Worm (Caenorhabditis elegans) whole organism, young adult: ENCODE measurements around the gene C13A2.12.
"Not testable (repeated sequence)": the region's sequence is repeated elsewhere in the genome, so short reads cannot be mapped to it uniquely, and the experiment has no call there.

Experiments
- B0019.2 ChIP-seq: fragments of 200-800 bp; sonication (Bioruptor generic); conservative IDR thresholded peaks from 2 replicates; pipeline ENCODE4 v1.3.6; 2022; ENCODE audit warnings: missing genetic modification reagents, missing genetic modification characterization, missing compliant biosample characterization
- B0035.1 ChIP-seq: sonication (generic microtip); optimal IDR thresholded peaks from 2 replicates; lab custom pipeline; 2016; ENCODE audit warnings: missing genetic modification characterization, mild to moderate bottlenecking, missing compliant biosample characterization, missing genotype, missing genetic modification reagents
- F23B12.7 ChIP-seq: sonication (generic microtip); optimal IDR thresholded peaks from 2 replicates; lab custom pipeline; 2017; ENCODE audit warnings: missing genetic modification characterization, mild to moderate bottlenecking, missing compliant biosample characterization, antibody characterized with exemption, moderate library complexity; ENCODE audit not compliant: insufficient read depth
- F37B4.10 ChIP-seq: fragments of 200-800 bp; sonication (Bioruptor generic); IDR thresholded peaks from 2 replicates; pipeline ENCODE4 v1.3.6; 2022; ENCODE audit warnings: missing genetic modification characterization, missing compliant biosample characterization
- F49E8.2 ChIP-seq: sonication (generic microtip); optimal IDR thresholded peaks from 3 replicates; lab custom pipeline; 2017; ENCODE audit warnings: missing genetic modification characterization, mild to moderate bottlenecking, missing compliant biosample characterization, antibody characterized with exemption, moderate library complexity; ENCODE audit not compliant: insufficient read depth
- T26A5.8 ChIP-seq: sonication (generic microtip); optimal IDR thresholded peaks from 2 replicates; lab custom pipeline; 2016; ENCODE audit warnings: missing genetic modification characterization, missing compliant biosample characterization
- Y53G8AR.9 ChIP-seq: fragments of 200-800 bp; sonication (Bioruptor generic); conservative IDR thresholded peaks from 2 replicates; pipeline ENCODE4 v1.3.6; 2022; ENCODE audit warnings: missing genetic modification reagents, missing genetic modification characterization, missing compliant biosample characterization
- Y56A3A.18 ChIP-seq: fragments of 200-800 bp; sonication (Bioruptor generic); IDR thresholded peaks from 2 replicates; pipeline ENCODE4 v1.3.6; 2022; ENCODE audit warnings: missing genetic modification reagents, missing genetic modification characterization, missing compliant biosample characterization
- Y79H2A.3 ChIP-seq: fragments of 200-800 bp; sonication (Bioruptor generic); conservative IDR thresholded peaks from 2 replicates; pipeline ENCODE4 v1.3.6; 2022; ENCODE audit warnings: missing genetic modification reagents, missing genetic modification characterization, missing compliant biosample characterization
- akir-1 ChIP-seq: fragments of 200-800 bp; sonication (Bioruptor generic); optimal IDR thresholded peaks from 2 replicates; lab custom pipeline; 2018; ENCODE audit warnings: mild to moderate bottlenecking, missing genetic modification characterization, moderate library complexity, missing compliant biosample characterization
- atf-7 ChIP-seq: sonication (generic microtip); optimal IDR thresholded peaks from 2 replicates; lab custom pipeline; 2017; ENCODE audit warnings: mild to moderate bottlenecking, missing genetic modification characterization, missing compliant biosample characterization
- ceh-100 ChIP-seq: fragments of 200-800 bp; sonication (Bioruptor generic); IDR thresholded peaks from 2 replicates; pipeline ENCODE4 v1.3.6; 2022; ENCODE audit warnings: missing genetic modification reagents, missing genetic modification characterization, missing compliant biosample characterization
- ceh-27 ChIP-seq: fragments of 200-800 bp; sonication (Bioruptor generic); optimal IDR thresholded peaks from 2 replicates; lab custom pipeline; 2018; ENCODE audit warnings: mild to moderate bottlenecking, missing genetic modification characterization, moderate library complexity, missing compliant biosample characterization
- ceh-79 ChIP-seq: sonication (generic microtip); optimal IDR thresholded peaks from 2 replicates; lab custom pipeline; 2017; ENCODE audit warnings: mild to moderate bottlenecking, missing genetic modification characterization, missing compliant biosample characterization
- dpff-1 ChIP-seq: sonication (generic microtip); optimal IDR thresholded peaks from 2 replicates; lab custom pipeline; 2017; ENCODE audit warnings: mild to moderate bottlenecking, missing genetic modification characterization, missing compliant biosample characterization
- efl-1 ChIP-seq: fragments of 150-350 bp; optimal IDR thresholded peaks from 2 replicates; lab custom pipeline; 2014; ENCODE audit warnings: missing biosample characterization, missing genetic modification reagents, missing genetic modification characterization
- egl-18 ChIP-seq: fragments of 200-800 bp; sonication (Bioruptor generic); IDR thresholded peaks from 2 replicates; pipeline ENCODE4 v1.3.6; 2022; ENCODE audit warnings: missing genetic modification reagents, missing genetic modification characterization, missing compliant biosample characterization
- egl-44 ChIP-seq: fragments of 200-800 bp; sonication (Bioruptor generic); IDR thresholded peaks from 2 replicates; pipeline ENCODE4 v1.3.6; 2022; ENCODE audit warnings: missing genetic modification reagents, missing genetic modification characterization, missing compliant biosample characterization
- him-1 ChIP-seq: sonication (generic microtip); optimal IDR thresholded peaks from 2 replicates; lab custom pipeline; 2016; ENCODE audit warnings: missing genotype, missing genetic modification reagents, missing genetic modification characterization, missing compliant biosample characterization
- hlh-12 ChIP-seq: sonication (generic microtip); optimal IDR thresholded peaks from 2 replicates; lab custom pipeline; 2016; ENCODE audit warnings: missing genetic modification characterization, missing compliant biosample characterization
- let-526 ChIP-seq: fragments of 200-800 bp; sonication (Bioruptor generic); IDR thresholded peaks from 2 replicates; pipeline ENCODE4 v1.3.6; 2022; ENCODE audit warnings: missing genetic modification reagents, missing genetic modification characterization, missing compliant biosample characterization
- lir-1 ChIP-seq: fragments of 200-800 bp; sonication (Bioruptor generic); conservative IDR thresholded peaks from 2 replicates; pipeline ENCODE4 v1.3.6; 2022; ENCODE audit warnings: missing genetic modification reagents, missing genetic modification characterization, missing compliant biosample characterization
- lsl-1 ChIP-seq: fragments of 200-800 bp; sonication (Bioruptor generic); optimal IDR thresholded peaks from 2 replicates; lab custom pipeline; 2018; ENCODE audit warnings: mild to moderate bottlenecking, missing genetic modification characterization, moderate library complexity, missing compliant biosample characterization
- lsy-27 ChIP-seq: sonication (generic microtip); optimal IDR thresholded peaks from 2 replicates; lab custom pipeline; 2017; ENCODE audit warnings: missing genetic modification characterization, mild to moderate bottlenecking, missing compliant biosample characterization, antibody characterized with exemption, missing genotype, borderline replicate concordance; ENCODE audit not compliant: insufficient read depth
- mxl-1 ChIP-seq: sonication (generic microtip); optimal IDR thresholded peaks from 2 replicates; lab custom pipeline; 2016; ENCODE audit warnings: missing genetic modification characterization, missing compliant biosample characterization
- nfya-1 ChIP-seq: sonication (generic microtip); optimal IDR thresholded peaks from 2 replicates; lab custom pipeline; 2017; ENCODE audit warnings: antibody characterized with exemption, missing compliant biosample characterization, missing genetic modification characterization, borderline replicate concordance; ENCODE audit not compliant: insufficient read depth
- nfya-2 ChIP-seq: fragments of 200-800 bp; sonication (Bioruptor generic); IDR thresholded peaks from 2 replicates; pipeline ENCODE4 v1.3.6; 2022; ENCODE audit warnings: missing genetic modification reagents, missing genetic modification characterization, missing compliant biosample characterization
- nhr-80 ChIP-seq: sonication (generic microtip); optimal IDR thresholded peaks from 2 replicates; lab custom pipeline; 2016; ENCODE audit warnings: missing genetic modification characterization, missing compliant biosample characterization
- nhr-90 ChIP-seq: sonication (generic microtip); optimal IDR thresholded peaks from 2 replicates; lab custom pipeline; 2016; ENCODE audit warnings: missing genotype, mild to moderate bottlenecking, missing genetic modification characterization, missing compliant biosample characterization
- pbrm-1 ChIP-seq: fragments of 200-800 bp; sonication (Bioruptor generic); IDR thresholded peaks from 2 replicates; pipeline ENCODE4 v1.3.6; 2022; ENCODE audit warnings: missing genetic modification reagents, missing genetic modification characterization, missing compliant biosample characterization
- sdz-38 ChIP-seq: sonication (generic microtip); optimal IDR thresholded peaks from 2 replicates; lab custom pipeline; 2016; ENCODE audit warnings: missing genotype, missing genetic modification characterization, missing compliant biosample characterization
- snpc-3.4 ChIP-seq: sonication (generic microtip); optimal IDR thresholded peaks from 2 replicates; lab custom pipeline; 2017; ENCODE audit warnings: missing genetic modification characterization, mild to moderate bottlenecking, missing compliant biosample characterization, antibody characterized with exemption, moderate library complexity, missing genotype, missing genetic modification reagents
- tbx-9 ChIP-seq: sonication (generic microtip); optimal IDR thresholded peaks from 2 replicates; lab custom pipeline; 2016; ENCODE audit warnings: borderline replicate concordance, missing genetic modification characterization, inconsistent platforms, missing compliant biosample characterization
- ztf-25 ChIP-seq: fragments of 200-800 bp; sonication (Bioruptor generic); IDR thresholded peaks from 2 replicates; pipeline ENCODE4 v1.3.6; 2022; ENCODE audit warnings: missing genetic modification reagents, missing genetic modification characterization, missing compliant biosample characterization
- ztf-28 ChIP-seq: fragments of 200-800 bp; sonication (Bioruptor generic); IDR thresholded peaks from 2 replicates; pipeline ENCODE4 v1.3.6; 2022; ENCODE audit warnings: missing genetic modification reagents, missing genetic modification characterization, missing compliant biosample characterization

The C13A2.12 gene

ce11 chrV:7298463-7298862, 39.4 kb downstream of the C13A2.12 start, which contains the start of gene F07G11.3:
F07G11.3 (plus strand) TSS chrV:7298763.
- no peak for TF ChIP-seq B0019.2 (GFP tag; lab: Robert Waterston, UW)
- no peak for TF ChIP-seq B0035.1 (tag; lab: Kevin White, UChicago)
- TF ChIP-seq F49E8.2 (tag; lab: Kevin White, UChicago): no peak
- no peak for TF ChIP-seq nfya-1 (tag; lab: Kevin White, UChicago)
- no peak for TF ChIP-seq Y79H2A.3
- TF ChIP-seq let-526 (GFP tag; lab: Robert Waterston, UW): no peak
- no peak for TF ChIP-seq T26A5.8 (tag; lab: Kevin White, UChicago)
- no peak for TF ChIP-seq Y53G8AR.9 (GFP tag; lab: Robert Waterston, UW)
- TF ChIP-seq lir-1 (GFP tag; lab: Robert Waterston, UW): no peak
- TF ChIP-seq mxl-1 (tag; lab: Kevin White, UChicago): no peak
- no peak for TF ChIP-seq atf-7
- TF ChIP-seq tbx-9: no peak
- no peak for TF ChIP-seq F23B12.7 (tag; lab: Kevin White, UChicago)
- TF ChIP-seq ceh-27 (GFP tag; lab: Kevin White, UChicago): no peak
- TF ChIP-seq Y56A3A.18: no peak
- TF ChIP-seq F37B4.10: no peak
- TF ChIP-seq nfya-2 (GFP tag; lab: Robert Waterston, UW): no peak
- TF ChIP-seq ceh-79: no peak
- TF ChIP-seq lsl-1 (GFP tag; lab: Kevin White, UChicago): no peak
- TF ChIP-seq, all 124 proteins: peak for 0

DNA sequence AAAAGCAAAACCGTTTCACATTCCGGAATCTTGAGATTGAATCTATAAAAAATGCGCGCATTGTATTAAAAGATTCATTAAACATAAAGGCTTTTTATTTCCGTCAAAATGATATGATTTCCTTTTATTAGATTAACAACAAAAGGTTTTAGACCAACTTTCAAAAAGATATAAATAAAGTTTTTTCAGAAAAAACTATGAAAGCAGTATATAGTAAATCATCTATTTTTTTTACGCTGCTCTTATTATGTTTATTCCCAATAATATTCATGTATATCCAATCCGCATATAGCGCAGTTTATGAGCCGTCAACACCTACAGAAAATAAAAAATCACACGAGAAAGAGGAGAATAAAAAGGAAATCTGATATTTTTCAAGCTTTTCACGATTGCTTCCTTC, 45.4 kb downstream of the C13A2.12 start, which contains the start of gene F07G11.2:
F07G11.2 (plus strand) TSS at position 301 of the 400 bp plus-strand sequence.
- not testable (repeated sequence) for TF ChIP-seq ztf-25 (GFP tag; lab: Robert Waterston, UW); nhr-80 (tag; lab: Kevin White, UChicago); egl-44 (GFP tag; lab: Robert Waterston, UW)

DNA sequence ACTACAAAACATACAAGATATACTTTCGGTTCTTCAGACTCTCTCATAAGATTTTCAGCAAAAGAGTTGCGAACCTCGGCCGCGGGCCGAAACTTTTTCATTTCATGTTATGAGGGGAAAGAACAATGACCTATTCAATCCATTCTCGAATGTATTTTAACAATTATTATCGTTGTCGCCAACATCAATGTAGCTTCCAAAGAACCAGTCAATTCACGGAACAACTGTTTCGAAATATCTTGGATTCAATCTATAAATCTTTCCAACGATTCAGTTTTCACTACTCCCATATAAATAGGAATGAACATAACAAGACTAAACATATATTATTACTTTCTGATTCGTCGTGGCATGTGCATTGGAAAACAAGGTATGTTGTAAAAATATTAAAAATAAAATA, 48.0 kb downstream of the C13A2.12 start, which contains the start of gene F07G11.1:
F07G11.1 (plus strand) TSS at position 301 of the 400 bp plus-strand sequence.
- TF ChIP-seq pbrm-1 (GFP tag; lab: Robert Waterston, UW): no peak
- TF ChIP-seq ztf-28: no peak
- TF ChIP-seq ceh-100 (GFP tag; lab: Robert Waterston, UW): no peak
- no peak for TF ChIP-seq him-1 (tag; lab: Kevin White, UChicago)
- no peak for TF ChIP-seq hlh-12 (tag; lab: Kevin White, UChicago)
- no peak for TF ChIP-seq efl-1 (GFP tag; lab: Kevin White, UChicago)
- TF ChIP-seq Y79H2A.3: no peak
- no peak for TF ChIP-seq akir-1 (GFP tag; lab: Kevin White, UChicago)
- no peak for TF ChIP-seq lsy-27 (tag; lab: Kevin White, UChicago)
- TF ChIP-seq nfya-1 (tag; lab: Kevin White, UChicago): no peak
- no peak for TF ChIP-seq lsl-1 (GFP tag; lab: Kevin White, UChicago)
- no peak for TF ChIP-seq sdz-38
- TF ChIP-seq nhr-80 (tag; lab: Kevin White, UChicago): no peak
- no peak for TF ChIP-seq snpc-3.4 (tag; lab: Kevin White, UChicago)
- no peak for TF ChIP-seq egl-18 (GFP tag; lab: Robert Waterston, UW)
- TF ChIP-seq egl-44 (GFP tag; lab: Robert Waterston, UW): no peak
- TF ChIP-seq nhr-90 (tag; lab: Kevin White, UChicago): no peak
- TF ChIP-seq dpff-1 (tag; lab: Kevin White, UChicago): no peak
